Fruit fly (Drosophila melanogaster) whole organism, embryonic: ENCODE data around the gene JMJD5.

Source experiments
- Bteb2 ChIP-seq: fragments of 200-800 bp; sonication (Bioruptor generic); optimal IDR thresholded peaks from 2 replicates; lab custom pipeline; 2016; ENCODE audit warnings: missing biosample characterization, missing genetic modification characterization
- C15 ChIP-seq: fragments of 200-800 bp; sonication (Bioruptor generic); IDR thresholded peaks from 3 replicates; pipeline ENCODE4 v1.3.6; 2022; ENCODE audit warnings: missing biosample characterization, missing genetic modification characterization
- CG11093 ChIP-seq: fragments of 200-800 bp; sonication (Bioruptor generic); IDR thresholded peaks from 3 replicates; pipeline ENCODE4 v1.3.6; 2022; ENCODE audit warnings: missing biosample characterization, missing genetic modification characterization
- CG11247 ChIP-seq: fragments of 200-800 bp; sonication (Bioruptor generic); IDR thresholded peaks from 2 replicates; pipeline ENCODE4 v1.3.6; 2022; ENCODE audit warnings: missing biosample characterization, missing genetic modification characterization
- CG17328 ChIP-seq: fragments of 200-800 bp; sonication (Bioruptor generic); IDR thresholded peaks from 2 replicates; pipeline ENCODE4 v1.3.6; 2022; ENCODE audit warnings: missing biosample characterization, missing genetic modification characterization
- CG1832 ChIP-seq: fragments of 200-800 bp; sonication (Bioruptor generic); optimal IDR thresholded peaks from 2 replicates; lab custom pipeline; 2017; ENCODE audit warnings: missing biosample characterization, mild to moderate bottlenecking, missing genetic modification characterization, inconsistent platforms
- CG2875 ChIP-seq: fragments of 200-800 bp; sonication (Bioruptor generic); optimal IDR thresholded peaks from 2 replicates; lab custom pipeline; 2017; ENCODE audit warnings: missing biosample characterization, mild to moderate bottlenecking, missing genetic modification characterization, missing genetic modification reagents
- CG33557 ChIP-seq: fragments of 200-800 bp; sonication (Bioruptor generic); optimal IDR thresholded peaks from 2 replicates; lab custom pipeline; 2019; ENCODE audit warnings: missing biosample characterization, mild to moderate bottlenecking, missing genetic modification characterization, moderate library complexity
- CG34376 ChIP-seq: fragments of 200-800 bp; sonication (Bioruptor generic); optimal IDR thresholded peaks from 2 replicates; lab custom pipeline; 2018; ENCODE audit warnings: missing biosample characterization, mild to moderate bottlenecking, missing genetic modification characterization
- CG3726 ChIP-seq: fragments of 200-800 bp; sonication (Bioruptor generic); IDR thresholded peaks from 3 replicates; pipeline ENCODE4, ENCODE4 v1.3.6; 2022; ENCODE audit warnings: missing biosample characterization, missing genetic modification characterization
- CG4328 ChIP-seq: fragments of 200-800 bp; sonication (Bioruptor generic); optimal IDR thresholded peaks from 3 replicates; lab custom pipeline; 2017; ENCODE audit warnings: missing biosample characterization, missing genetic modification reagents, missing genetic modification characterization
- CG4360 ChIP-seq: fragments of 200-800 bp; sonication (Bioruptor generic); IDR thresholded peaks from 2 replicates; pipeline ENCODE4 v1.3.6; 2022; ENCODE audit warnings: missing biosample characterization, missing genetic modification characterization
- CG7372 ChIP-seq: fragments of 200-800 bp; sonication (Bioruptor generic); IDR thresholded peaks from 2 replicates; pipeline ENCODE4 v1.3.6; 2022; ENCODE audit warnings: missing biosample characterization, missing genetic modification characterization
- CG7786 ChIP-seq: fragments of 200-800 bp; sonication (Bioruptor generic); optimal IDR thresholded peaks from 2 replicates; lab custom pipeline; 2016; ENCODE audit warnings: missing biosample characterization, missing genetic modification characterization
- CG8388 ChIP-seq: fragments of 200-800 bp; sonication (Bioruptor generic); optimal IDR thresholded peaks from 2 replicates; lab custom pipeline; 2019; ENCODE audit warnings: missing biosample characterization, mild to moderate bottlenecking, missing genetic modification characterization, moderate library complexity
- CG9876 ChIP-seq: fragments of 200-800 bp; sonication (Bioruptor generic); optimal IDR thresholded peaks from 2 replicates; lab custom pipeline; 2016; ENCODE audit warnings: missing biosample characterization, missing genetic modification characterization
- Chrac-16 ChIP-seq: fragments of 200-800 bp; sonication (Bioruptor generic); optimal IDR thresholded peaks from 3 replicates; lab custom pipeline; 2016; ENCODE audit warnings: missing biosample characterization, missing genetic modification characterization
- Doc3 ChIP-seq: fragments of 200-800 bp; sonication (Bioruptor generic); IDR thresholded peaks from 3 replicates; pipeline ENCODE4 v1.3.6; 2022; ENCODE audit warnings: missing biosample characterization, missing genetic modification characterization; ENCODE audit not compliant: partially characterized antibody
- Drgx ChIP-seq: fragments of 200-800 bp; sonication (Bioruptor generic); IDR thresholded peaks from 2 replicates; pipeline ENCODE4 v1.3.6; 2022; ENCODE audit warnings: missing biosample characterization, missing genetic modification characterization
- ERR ChIP-seq: fragments of 200-800 bp; sonication (Bioruptor generic); optimal IDR thresholded peaks from 2 replicates; lab custom pipeline; 2016; ENCODE audit warnings: missing biosample characterization, missing genetic modification characterization
- Hand ChIP-seq: fragments of 200-800 bp; sonication (Bioruptor generic); optimal IDR thresholded peaks from 2 replicates; lab custom pipeline; 2017; ENCODE audit warnings: mild to moderate bottlenecking, missing biosample characterization, missing genetic modification reagents, missing genetic modification characterization
- HmgZ ChIP-seq: fragments of 200-800 bp; sonication (Bioruptor generic); optimal IDR thresholded peaks from 2 replicates; lab custom pipeline; 2018; ENCODE audit warnings: missing biosample characterization, mild to moderate bottlenecking, missing genetic modification characterization
- Mrtf ChIP-seq: fragments of 200-800 bp; sonication (Bioruptor generic); IDR thresholded peaks from 3 replicates; pipeline ENCODE4 v1.3.6; 2022; ENCODE audit warnings: missing biosample characterization, missing genetic modification characterization
- Oli ChIP-seq: fragments of 200-800 bp; sonication (Bioruptor generic); optimal IDR thresholded peaks from 2 replicates; lab custom pipeline; 2018; ENCODE audit warnings: missing biosample characterization, mild to moderate bottlenecking, missing genetic modification characterization, moderate library complexity
- Opbp ChIP-seq: fragments of 200-800 bp; sonication (Bioruptor generic); IDR thresholded peaks from 3 replicates; pipeline ENCODE4 v1.3.6; 2022; ENCODE audit warnings: missing biosample characterization, missing genetic modification characterization; ENCODE audit not compliant: partially characterized antibody
- Taf1 ChIP-seq: fragments of 200-800 bp; sonication (Bioruptor generic); IDR thresholded peaks from 2 replicates; pipeline ENCODE4 v1.3.6; 2022; ENCODE audit warnings: missing biosample characterization, missing genetic modification characterization
- ato ChIP-seq: fragments of 200-800 bp; sonication (Bioruptor generic); IDR thresholded peaks from 2 replicates; pipeline ENCODE4 v1.3.6; 2022; ENCODE audit warnings: missing biosample characterization, missing genetic modification characterization; ENCODE audit not compliant: partially characterized antibody
- cas ChIP-seq: fragments of 200-800 bp; sonication (Bioruptor generic); IDR thresholded peaks from 2 replicates; pipeline ENCODE4 v1.3.6; 2022; ENCODE audit warnings: missing biosample characterization, missing genetic modification characterization
- ems ChIP-seq: fragments of 200-800 bp; sonication (Bioruptor generic); optimal IDR thresholded peaks from 3 replicates; lab custom pipeline; 2016; ENCODE audit warnings: missing biosample characterization, missing genetic modification characterization
- gcm2 ChIP-seq: fragments of 200-800 bp; sonication (Bioruptor generic); optimal IDR thresholded peaks from 2 replicates; lab custom pipeline; 2016; ENCODE audit warnings: missing biosample characterization, missing genetic modification characterization
- grn ChIP-seq: fragments of 200-800 bp; sonication (Bioruptor generic); optimal IDR thresholded peaks from 3 replicates; lab custom pipeline; 2017; ENCODE audit warnings: missing biosample characterization, missing genetic modification characterization
- gro ChIP-seq: fragments of 200-800 bp; sonication (Bioruptor generic); optimal IDR thresholded peaks from 2 replicates; lab custom pipeline; 2016; ENCODE audit warnings: missing biosample characterization, missing genetic modification characterization
- klu ChIP-seq: fragments of 200-800 bp; sonication (Bioruptor generic); IDR thresholded peaks from 2 replicates; pipeline ENCODE4 v1.3.6; 2022; ENCODE audit warnings: missing biosample characterization, missing genetic modification characterization
- lola ChIP-seq, 3 experiments: fragments of >200 bp in 2 of 3; fragments of 200-800 bp in 1 of 3; sonication (Bioruptor generic) in 1 of 3; optimal IDR thresholded peaks; 2 replicates each; lab custom pipeline; 2017 to 2019; ENCODE audit warnings: missing biosample characterization in 3 of 3, missing genetic modification characterization in 3 of 3, mild to moderate bottlenecking in 1 of 3, moderate library complexity in 1 of 3
- mld ChIP-seq: fragments of 200-800 bp; sonication (Bioruptor generic); IDR thresholded peaks from 3 replicates; pipeline ENCODE4 v1.3.6; 2022; ENCODE audit warnings: missing biosample characterization, missing genetic modification characterization; ENCODE audit not compliant: partially characterized antibody
- nerfin-1 ChIP-seq: fragments of 200-800 bp; sonication (Bioruptor generic); optimal IDR thresholded peaks from 3 replicates; lab custom pipeline; 2019; ENCODE audit warnings: missing biosample characterization, mild to moderate bottlenecking, missing genetic modification characterization, moderate library complexity
- pb ChIP-seq: fragments of 200-800 bp; sonication (Bioruptor generic); optimal IDR thresholded peaks from 3 replicates; lab custom pipeline; 2016; ENCODE audit warnings: missing biosample characterization, missing genetic modification characterization
- prd ChIP-seq, 3 experiments: fragments of >200 bp in 2 of 3; fragments of 200-800 bp in 1 of 3; sonication (Bioruptor generic) in 1 of 3; optimal IDR thresholded peaks in 2 of 3; IDR thresholded peaks in 1 of 3; 2 replicates in 2 of 3; 3 replicates in 1 of 3; pipeline versions ENCODE4 v1.3.6 to Lab custom; 2017 to 2022; ENCODE audit warnings: missing biosample characterization in 1 of 3, missing genetic modification characterization in 1 of 3
- sens ChIP-seq: fragments of 200-800 bp; sonication (Bioruptor generic); peaks from one replicate; lab custom pipeline; 2016; ENCODE audit warnings: missing biosample characterization, missing genetic modification characterization
- sens-2 ChIP-seq: fragments of 200-800 bp; sonication (Bioruptor generic); IDR thresholded peaks from 2 replicates; pipeline ENCODE4 v1.3.6; 2022; ENCODE audit warnings: missing biosample characterization, missing genetic modification characterization
- ssp ChIP-seq: fragments of 200-800 bp; sonication (Bioruptor generic); IDR thresholded peaks from 2 replicates; pipeline ENCODE4 v1.3.6; 2022; ENCODE audit warnings: missing biosample characterization, missing genetic modification characterization
- tll ChIP-seq, 2 experiments: fragments of 200-800 bp in 1 of 2; fragments of >200 bp in 1 of 2; sonication (Bioruptor generic) in 1 of 2; optimal IDR thresholded peaks; 2 replicates each; lab custom pipeline; 2017 to 2019; ENCODE audit warnings: missing biosample characterization in 2 of 2, missing genetic modification characterization in 2 of 2, mild to moderate bottlenecking in 1 of 2, moderate library complexity in 1 of 2

JMJD5 gene

dm6 chr3L:821951-822350 is 19.2 kb downstream of the JMJD5 start (continued):
- TF ChIP-seq CG4328 (GFP tag; lab: Kevin White, UChicago): peak; percentile 62
- TF ChIP-seq Opbp (GFP tag; lab: Robert Waterston, UW): no peak
- TF ChIP-seq gcm2 (GFP tag; lab: Kevin White, UChicago): no peak
- peak; percentile 69 for TF ChIP-seq nerfin-1
- TF ChIP-seq tll (GFP tag; optimal IDR thresholded peaks at IDR 0.05; lab: Kevin White, UChicago): no peak
- peak; percentile 43; the same call in 1 of the 2 replicates for TF ChIP-seq klu (GFP tag; lab: Robert Waterston, UW)
- no peak for TF ChIP-seq ato (GFP tag; lab: Robert Waterston, UW)
- TF ChIP-seq cas (GFP tag; lab: Robert Waterston, UW): no peak
- TF ChIP-seq Hand (GFP tag; lab: Kevin White, UChicago): no peak
- no peak for TF ChIP-seq HmgZ (tag; lab: Kevin White, UChicago)
- no peak for TF ChIP-seq pb
- TF ChIP-seq Chrac-16 (GFP tag; lab: Kevin White, UChicago): peak; percentile 49
- TF ChIP-seq ems (GFP tag; lab: Kevin White, UChicago): peak; percentile 56
- peak; percentile 74 for TF ChIP-seq Oli (tag; lab: Kevin White, UChicago)
- TF ChIP-seq gro (GFP tag; lab: Kevin White, UChicago): no peak
- peak; percentile 95 for TF ChIP-seq sens (GFP tag; lab: Kevin White, UChicago)
- TF ChIP-seq CG2875 (GFP tag; lab: Kevin White, UChicago): peak; percentile 76
- TF ChIP-seq prd (optimal IDR thresholded peaks at IDR 0.05; lab: Kevin White, UChicago): no peak
- peak; percentile 86 for TF ChIP-seq prd (GFP tag; IDR thresholded peaks at IDR 0.05; lab: Robert Waterston, UW)
- peak; percentile 58 for TF ChIP-seq CG4360
- TF ChIP-seq CG11247 (GFP tag; lab: Robert Waterston, UW): peak; percentile 38; the same call in 1 of the 2 replicates
- TF ChIP-seq CG8388 (GFP tag; lab: Kevin White, UChicago): peak; percentile 77
- TF ChIP-seq CG7372: peak; percentile 52; the same call in 1 of the 2 replicates
- no peak for TF ChIP-seq Taf1 (GFP tag; lab: Robert Waterston, UW)
- TF ChIP-seq CG34376: no peak
- TF ChIP-seq ssp (GFP tag; lab: Robert Waterston, UW): peak; percentile 56
- no peak for TF ChIP-seq CG9876 (GFP tag; lab: Kevin White, UChicago)
- no peak for TF ChIP-seq mld (GFP tag; lab: Robert Waterston, UW)
- TF ChIP-seq, all 482 proteins: peak for 286

DNA sequence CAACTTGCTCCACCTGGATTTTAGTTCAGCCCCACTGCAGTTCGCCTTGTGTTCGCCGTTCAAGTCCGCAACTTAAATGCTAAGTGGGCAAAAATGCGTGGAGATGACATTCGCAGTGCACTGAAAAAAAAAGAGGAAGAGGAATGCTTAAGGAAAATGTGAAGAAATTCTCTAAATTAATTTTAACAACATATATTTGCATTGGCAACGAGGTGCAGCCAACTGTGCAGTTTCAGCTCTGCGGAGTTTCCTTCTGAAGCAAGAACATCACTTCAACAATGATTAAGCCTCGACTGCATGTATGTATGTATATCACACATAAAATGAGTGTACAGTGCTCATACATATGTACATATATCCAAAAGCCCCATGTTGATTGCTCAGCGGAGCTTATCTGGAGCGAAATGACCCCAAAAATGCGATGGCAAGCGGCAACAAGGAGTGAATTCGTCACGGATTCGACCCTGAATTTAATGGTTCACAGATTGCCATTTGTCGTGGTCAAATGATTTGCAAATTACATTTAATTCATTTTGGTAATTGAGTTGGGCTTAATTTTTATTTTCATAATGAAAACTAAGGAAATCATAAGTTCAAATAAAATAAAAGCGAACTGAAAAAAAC is 20.1 kb downstream of the JMJD5 start:
- TF ChIP-seq ERR (GFP tag; lab: Kevin White, UChicago) (no peak), CG1832 (no peak), CG3726 (no peak), C15 (GFP tag; lab: Robert Waterston, UW) (no peak), Mrtf (GFP tag; lab: Robert Waterston, UW) (no peak), Drgx (GFP tag; lab: Robert Waterston, UW) (no peak), CG33557 (GFP tag; lab: Kevin White, UChicago) (no peak), sens-2 (GFP tag; lab: Robert Waterston, UW) (no peak), Bteb2 (GFP tag; lab: Kevin White, UChicago) (no peak), grn (GFP tag; lab: Kevin White, UChicago) (no peak), CG11093 (GFP tag; lab: Robert Waterston, UW) (0 out of 3 replicates have a peak, but pooled peaks have one; percentile 12), lola (GFP tag; optimal IDR thresholded peaks at IDR 0.05; lab: Kevin White, UChicago) (no peak), gcm2 (GFP tag; lab: Kevin White, UChicago) (no peak), CG17328 (GFP tag; lab: Robert Waterston, UW) (no peak), CG7786 (GFP tag; lab: Kevin White, UChicago) (no peak), Doc3 (GFP tag; lab: Robert Waterston, UW) (no peak), sens (GFP tag; lab: Kevin White, UChicago) (peak; percentile 65)
- TF ChIP-seq, all 482 proteins: peak for 2
